Worm (Caenorhabditis elegans) whole organism, young adult: ENCODE results near the gene T13A10.1.

Source experiments
- F57C9.4 ChIP-seq: sonication (generic microtip); optimal IDR thresholded peaks from 2 replicates; lab custom pipeline; 2017; ENCODE audit warnings: mild to moderate bottlenecking, missing genetic modification characterization, missing compliant biosample characterization
- Y53G8AR.9 ChIP-seq: fragments of 200-800 bp; sonication (Bioruptor generic); conservative IDR thresholded peaks from 2 replicates; pipeline ENCODE4 v1.3.6; 2022; ENCODE audit warnings: missing genetic modification reagents, missing genetic modification characterization, missing compliant biosample characterization
- aptf-3 ChIP-seq: fragments of 200-800 bp; sonication (Bioruptor generic); IDR thresholded peaks from 2 replicates; pipeline ENCODE4 v1.3.6; 2022; ENCODE audit warnings: missing genetic modification characterization, missing compliant biosample characterization
- attf-6 ChIP-seq: fragments of 200-800 bp; sonication (Bioruptor generic); IDR thresholded peaks from 2 replicates; pipeline ENCODE4 v1.3.6; 2022; ENCODE audit warnings: missing genetic modification reagents, missing genetic modification characterization, missing compliant biosample characterization
- bed-2 ChIP-seq: fragments of 200-800 bp; sonication (Bioruptor generic); IDR thresholded peaks from 2 replicates; pipeline ENCODE4 v1.3.6; 2022; ENCODE audit warnings: missing genetic modification reagents, missing genetic modification characterization, missing compliant biosample characterization
- gei-17 ChIP-seq: fragments of 200-800 bp; sonication (Bioruptor generic); optimal IDR thresholded peaks from 2 replicates; lab custom pipeline; 2018; ENCODE audit warnings: mild to moderate bottlenecking, missing genetic modification characterization, missing compliant biosample characterization
- hmg-1.2 ChIP-seq: fragments of 200-800 bp; sonication (Bioruptor generic); IDR thresholded peaks from 2 replicates; pipeline ENCODE4 v1.3.6; 2022; ENCODE audit warnings: missing genetic modification reagents, missing genetic modification characterization, missing compliant biosample characterization
- lin-35 ChIP-seq, 3 experiments: fragments of 150-350 bp in 2 of 3; sonication (generic microtip) in 1 of 3; optimal IDR thresholded peaks; 2 replicates each; lab custom pipeline; 2014 to 2018; ENCODE audit warnings: missing biosample characterization in 3 of 3, missing genetic modification characterization in 3 of 3, missing genetic modification reagents in 3 of 3
- unc-62 ChIP-seq: fragments of 150-350 bp; optimal IDR thresholded peaks from 2 replicates; lab custom pipeline; 2014; ENCODE audit warnings: missing biosample characterization, missing genetic modification reagents, missing genetic modification characterization
- zfh-2 ChIP-seq: fragments of 200-800 bp; sonication (Bioruptor generic); conservative IDR thresholded peaks from 2 replicates; pipeline ENCODE4 v1.3.6; 2022; ENCODE audit warnings: missing genetic modification reagents, missing genetic modification characterization, missing compliant biosample characterization
- ztf-18 ChIP-seq: sonication (generic microtip); optimal IDR thresholded peaks from 2 replicates; lab custom pipeline; 2016; ENCODE audit warnings: missing genotype, mild to moderate bottlenecking, missing genetic modification characterization, missing compliant biosample characterization
- ztf-25 ChIP-seq: fragments of 200-800 bp; sonication (Bioruptor generic); IDR thresholded peaks from 2 replicates; pipeline ENCODE4 v1.3.6; 2022; ENCODE audit warnings: missing genetic modification reagents, missing genetic modification characterization, missing compliant biosample characterization

ce11 chrIV:6248486-6248885 lies 27.4 kb upstream of the T13A10.1 start, which contains the start of gene acox-3:
- TF ChIP-seq F57C9.4 (tag; lab: Kevin White, UChicago) (no peak), aptf-3 (GFP tag; lab: Robert Waterston, UW) (no peak), ztf-18 (no peak), unc-62 (GFP tag; lab: Kevin White, UChicago) (no peak), bed-2 (GFP tag; lab: Robert Waterston, UW) (no peak), gei-17 (no peak), hmg-1.2 (GFP tag; lab: Robert Waterston, UW) (no peak), Y53G8AR.9 (GFP tag; lab: Robert Waterston, UW) (no peak), ztf-25 (GFP tag; lab: Robert Waterston, UW) (no peak), zfh-2 (GFP tag; lab: Robert Waterston, UW) (no peak), attf-6 (GFP tag; lab: Robert Waterston, UW) (no peak), lin-35 (GFP tag; optimal IDR thresholded peaks at IDR 0.05; lab: Kevin White, UChicago) (no peak)
